Worm (Caenorhabditis elegans): Measurements from ENCODE around the gene ogdh-1.

Gene ogdh-1

DNA sequence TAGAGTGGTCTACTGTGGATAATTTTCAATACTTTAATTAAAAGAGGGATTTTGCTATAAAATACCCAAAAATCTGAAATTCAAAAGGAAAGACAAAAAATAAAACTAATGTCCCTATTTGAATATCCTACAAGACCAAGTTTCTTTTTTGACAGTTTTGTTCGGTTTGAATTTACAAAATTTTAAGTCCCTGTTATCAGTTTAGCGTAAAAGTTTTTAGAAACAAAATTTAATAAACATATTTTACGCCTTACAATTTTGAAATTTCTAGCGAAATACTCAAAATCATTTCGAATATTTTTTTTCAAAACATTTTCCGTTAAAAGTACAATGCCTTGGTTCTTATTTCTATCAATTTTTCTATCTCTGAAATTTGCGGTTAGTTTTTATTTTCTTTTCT lies 11.3 kb downstream of the ogdh-1 start, which contains the start of gene spe-51:
TSS of gene spe-51 (plus strand) at position 301 of the 400 bp plus-strand sequence.
- TF ChIP-seq unc-62 (GFP tag; optimal IDR thresholded peaks at IDR 0.05) = no peak

ce11 chrIV:4688221-4688620 lies 15.6 kb downstream of the ogdh-1 start, which contains the start of gene bus-4:
TSS of gene bus-4 (plus strand) at chrIV:4688269.
- no peak for TF ChIP-seq unc-62 (GFP tag; optimal IDR thresholded peaks at IDR 0.05)

DNA sequence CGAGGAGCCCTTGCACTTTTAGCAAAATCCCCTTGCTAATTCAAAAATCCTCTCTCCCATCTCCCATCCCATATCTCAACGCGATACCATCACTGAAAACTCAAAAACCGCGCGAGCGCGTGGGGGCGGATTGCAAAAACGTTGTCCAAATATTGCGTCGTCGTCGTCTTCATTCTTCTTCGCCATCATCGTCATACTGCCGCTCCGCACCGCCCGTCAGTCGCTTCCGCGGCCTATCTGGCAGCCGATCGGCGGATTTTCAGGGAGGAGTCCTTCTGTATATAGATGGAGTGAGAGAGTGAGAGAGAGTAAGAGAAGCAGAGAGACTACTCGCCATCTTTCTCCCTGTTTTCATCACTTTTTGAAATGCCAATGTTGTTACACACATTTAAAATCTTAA lies 16.9 kb downstream of the ogdh-1 start:
- TF ChIP-seq unc-62 (GFP tag; optimal IDR thresholded peaks at IDR 0.05) = no peak

DNA sequence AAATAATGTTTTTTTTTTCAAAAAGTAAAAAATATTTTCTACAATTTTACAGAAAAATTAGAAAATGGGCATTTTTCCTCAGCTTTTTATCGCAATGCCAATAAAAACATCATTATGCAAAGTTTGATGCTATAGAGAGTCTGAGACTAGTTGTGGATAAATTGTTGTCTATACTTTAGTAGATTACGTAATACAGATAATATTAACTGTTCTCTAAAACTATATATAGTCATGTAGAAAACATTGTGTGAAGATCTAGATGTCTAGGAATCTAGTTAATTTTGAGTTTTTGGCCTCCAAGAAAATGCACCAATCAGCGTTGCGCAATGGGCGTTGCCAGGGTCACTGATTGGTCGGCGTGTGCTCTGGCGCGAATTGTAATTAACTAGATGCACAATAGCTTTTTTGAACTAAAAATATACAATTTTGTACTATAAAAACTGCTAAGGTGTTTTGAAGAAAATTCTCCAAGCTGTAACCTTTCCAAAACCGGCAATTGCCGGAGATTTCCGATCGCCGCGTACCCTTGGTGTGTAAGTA lies 17.4 kb downstream of the ogdh-1 start:
- no peak for TF ChIP-seq unc-62 (GFP tag; optimal IDR thresholded peaks at IDR 0.05)

ce11 chrIV:4683149-4683548 lies 20.7 kb downstream of the ogdh-1 start:
- TF ChIP-seq unc-62 (GFP tag; optimal IDR thresholded peaks at IDR 0.05) = no peak

- TF ChIP-seq unc-62 (GFP tag; optimal IDR thresholded peaks at IDR 0.05) = no peak
These were observed 25.1 kb downstream of the ogdh-1 start, which contains the start of gene kin-36 for ce11 chrIV:4678718-4679117. TSS of gene kin-36 (plus strand) at chrIV:4679018.

- no peak for TF ChIP-seq unc-62 (GFP tag; optimal IDR thresholded peaks at IDR 0.05)
These were observed 29.5 kb downstream of the ogdh-1 start for ce11 chrIV:4674322-4674721.

DNA sequence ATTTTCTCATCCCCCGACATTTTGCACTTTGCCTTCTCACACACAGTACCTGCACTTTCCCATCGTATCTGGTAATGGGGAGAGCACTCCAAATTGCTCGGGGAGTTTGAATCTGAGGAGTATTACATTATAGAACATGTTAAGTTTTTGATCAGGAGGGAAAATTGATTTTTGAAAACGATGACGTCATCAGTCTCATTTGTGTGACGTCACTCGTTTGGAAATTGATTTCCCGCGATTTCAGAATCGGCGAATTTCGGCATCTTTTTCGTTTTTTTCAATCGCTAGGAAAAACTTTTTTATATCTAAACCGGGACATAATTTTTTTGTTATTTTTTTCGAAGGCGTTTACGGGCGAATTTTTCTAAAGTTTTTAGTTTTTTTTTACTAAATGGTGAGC lies 30.5 kb downstream of the ogdh-1 start:
- no peak for TF ChIP-seq unc-62 (GFP tag; optimal IDR thresholded peaks at IDR 0.05)

DNA sequence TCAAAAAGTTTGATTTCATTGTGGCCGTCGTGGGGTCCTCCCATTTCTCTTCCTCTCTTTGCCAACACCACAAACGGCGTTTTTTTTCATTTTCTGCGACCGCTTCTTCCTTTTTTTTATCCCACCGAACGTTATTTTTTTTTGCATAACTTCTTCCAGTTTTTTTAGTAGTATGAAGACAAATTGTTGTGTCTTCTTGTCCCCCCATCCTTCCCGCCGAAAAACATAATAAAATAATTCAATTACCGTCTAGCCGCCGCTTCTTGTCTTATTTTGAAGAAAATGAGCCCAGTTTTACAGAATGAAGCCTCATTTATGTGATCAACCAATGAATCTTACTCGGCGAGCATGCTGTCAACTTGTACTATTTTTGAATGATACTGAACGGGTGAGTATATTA lies 34.6 kb downstream of the ogdh-1 start, which contains the start of gene F29B9.12:
TSS of gene F29B9.12 (plus strand) at position 301 of the 400 bp plus-strand sequence.
- no peak for TF ChIP-seq unc-62 (GFP tag; optimal IDR thresholded peaks at IDR 0.05)

DNA sequence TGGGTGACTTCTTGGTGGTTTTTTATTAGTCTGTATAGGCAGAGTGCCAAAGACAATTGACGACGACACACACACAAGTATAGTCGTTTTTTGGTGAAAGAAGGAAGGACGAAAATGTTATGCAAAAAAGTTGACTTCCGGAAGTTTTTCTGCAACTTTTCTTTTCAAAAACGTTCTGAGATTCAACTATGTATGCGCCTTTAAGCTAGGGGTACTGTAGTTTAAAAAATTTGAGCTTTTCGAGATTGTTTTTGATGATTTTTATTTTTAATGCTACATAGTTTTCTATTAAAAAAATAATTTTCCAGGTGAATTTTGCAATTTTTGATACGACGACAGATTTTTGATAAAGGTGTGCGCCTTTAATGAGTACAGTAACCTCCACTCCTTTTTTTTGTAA lies 36.0 kb downstream of the ogdh-1 start:
- no peak for TF ChIP-seq unc-62 (GFP tag; optimal IDR thresholded peaks at IDR 0.05)

DNA sequence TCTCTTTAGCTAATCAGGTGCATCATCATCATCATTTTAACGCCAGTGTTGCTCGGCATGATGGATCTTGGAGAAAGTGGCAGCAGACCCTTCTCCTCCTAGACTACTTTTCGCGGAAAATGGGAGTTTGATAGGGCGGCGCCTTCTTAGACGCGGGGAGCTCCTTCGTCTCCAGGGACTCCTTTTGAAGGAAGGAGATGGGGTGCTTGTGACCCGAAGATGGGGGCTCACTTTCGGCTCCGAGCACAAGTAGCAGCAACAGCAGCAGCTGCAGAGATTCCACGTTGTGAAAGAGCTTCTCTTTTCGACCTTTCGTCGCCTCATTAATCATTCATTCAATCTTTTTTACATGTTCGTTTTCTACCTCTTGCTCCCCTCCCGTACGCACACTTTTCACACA lies 36.4 kb downstream of the ogdh-1 start:
- no peak for TF ChIP-seq unc-62 (GFP tag; optimal IDR thresholded peaks at IDR 0.05)

DNA sequence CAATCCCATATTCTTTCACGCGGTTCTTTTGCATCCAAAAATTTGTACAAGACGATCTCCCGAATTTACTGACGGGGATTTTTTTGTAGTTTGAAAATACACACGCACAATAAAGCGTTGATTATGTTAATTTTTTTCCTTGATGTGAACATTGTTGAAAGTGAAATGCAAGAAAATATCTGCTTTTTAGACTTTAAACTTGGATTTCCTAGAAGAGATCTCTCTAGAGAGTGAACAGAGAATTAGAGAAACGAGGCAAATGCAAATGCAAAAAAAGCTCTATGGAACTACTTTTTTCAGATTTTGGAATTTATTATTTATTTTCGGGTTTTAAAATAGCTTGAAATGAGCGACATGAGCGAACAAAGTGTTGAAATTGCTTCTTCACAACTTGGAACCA lies 38.7 kb downstream of the ogdh-1 start, which contains the start of gene F29B9.1:
TSS of gene F29B9.1 (plus strand) at position 301 of the 400 bp plus-strand sequence.
- TF ChIP-seq unc-62 (GFP tag; optimal IDR thresholded peaks at IDR 0.05) = no peak

DNA sequence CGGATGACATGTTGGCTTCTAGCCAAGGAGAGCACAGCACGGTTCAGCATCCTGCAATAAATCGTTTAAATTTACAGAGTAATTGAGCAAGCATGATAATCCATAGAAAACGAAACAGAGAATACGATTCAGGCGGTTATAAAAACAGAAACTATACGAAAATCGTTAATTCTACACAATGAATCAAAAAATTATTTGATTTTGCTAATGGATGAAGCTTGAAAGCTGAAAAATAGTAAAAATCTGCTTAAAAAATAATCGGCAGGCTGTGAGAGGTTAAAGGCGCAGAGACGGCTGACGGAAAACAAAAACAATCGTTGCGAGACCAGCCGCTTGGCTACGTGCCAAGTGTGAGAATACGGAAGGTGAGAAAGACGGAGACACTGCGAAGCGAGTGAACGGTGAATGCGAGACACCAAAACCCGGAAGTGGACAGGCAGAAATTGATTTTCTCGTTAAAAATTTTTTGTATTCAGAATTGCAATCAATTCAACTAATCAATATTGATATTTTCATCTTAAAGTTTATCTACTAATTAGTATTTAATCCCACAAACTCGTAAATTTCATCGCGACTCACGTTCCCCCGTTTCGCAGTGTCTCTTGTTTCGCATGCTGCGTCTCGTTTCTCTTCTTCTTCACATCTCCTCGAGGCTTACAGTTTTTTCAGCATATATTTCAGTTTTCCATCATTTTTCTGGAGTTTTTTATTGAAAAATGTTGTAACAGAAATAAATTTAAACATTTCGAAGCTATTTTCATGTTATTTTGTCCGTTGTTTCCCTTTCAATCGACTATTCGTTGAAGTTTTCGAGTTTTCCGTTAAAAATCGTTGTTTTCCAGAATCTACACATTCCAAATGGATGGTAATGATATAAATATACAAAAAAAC lies 43.4 kb downstream of the ogdh-1 start, which contains the start of the genes F29B9.11 and jmjd-1.2:
TSS of gene F29B9.11 (minus strand) at position 51 of the 891 bp plus-strand sequence.
TSS of gene jmjd-1.2 (plus strand) at position 841 of the 891 bp plus-strand sequence.
- no peak for TF ChIP-seq unc-62 (GFP tag; optimal IDR thresholded peaks at IDR 0.05)

DNA sequence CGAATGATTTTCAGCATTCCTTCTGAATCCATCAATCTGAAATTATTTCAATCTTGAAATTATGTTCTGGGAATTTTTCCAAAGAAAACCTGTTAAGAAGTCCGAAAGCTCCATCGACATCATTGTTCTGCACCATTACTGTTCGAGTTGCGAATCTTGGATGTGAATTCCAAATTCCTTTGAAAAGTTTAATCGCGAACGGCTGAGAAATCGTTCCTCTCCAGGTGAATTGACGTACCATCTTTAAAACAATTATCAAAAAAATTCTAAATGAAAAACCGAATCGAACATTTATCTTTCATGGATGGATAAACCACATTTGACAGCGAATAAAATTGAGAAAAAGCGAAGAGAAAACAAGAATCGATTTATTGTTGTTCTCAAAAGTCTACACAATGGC lies 44.5 kb downstream of the ogdh-1 start, which contains the start of gene mrps-21:
TSS of gene mrps-21 (minus strand) at position 241 of the 400 bp plus-strand sequence.
- TF ChIP-seq unc-62 (GFP tag; optimal IDR thresholded peaks at IDR 0.05) = no peak

- TF ChIP-seq unc-62 (GFP tag; optimal IDR thresholded peaks at IDR 0.05) = no peak
These were observed 45.9 kb downstream of the ogdh-1 start, which contains the start of gene col-111 for ce11 chrIV:4657874-4658273. TSS of gene col-111 (minus strand) at chrIV:4657974.

- no peak for TF ChIP-seq unc-62 (GFP tag; optimal IDR thresholded peaks at IDR 0.05)
These were observed 47.4 kb downstream of the ogdh-1 start for ce11 chrIV:4656380-4656779.

All from whole organism, dauer.